Fruit fly (Drosophila melanogaster) whole organism, embryonic: ENCODE measurements around the gene tj.
A peak's percentile ranks its signal among the peaks of the same experiment; 100 is the strongest.

Experiments used
- Atf3 ChIP-seq: fragments of 200-800 bp; sonication (Bioruptor generic); optimal IDR thresholded peaks from 3 replicates; lab custom pipeline; 2016; ENCODE audit warnings: missing biosample characterization, missing genetic modification characterization
- B-H1 ChIP-seq: fragments of 200-800 bp; sonication (Bioruptor generic); IDR thresholded peaks from 3 replicates; pipeline ENCODE4 v1.3.6; 2022; ENCODE audit warnings: missing biosample characterization, missing genetic modification characterization
- CG10209 ChIP-seq: fragments of 200-800 bp; sonication (Bioruptor generic); optimal IDR thresholded peaks from 3 replicates; lab custom pipeline; 2017; ENCODE audit warnings: missing biosample characterization, mild to moderate bottlenecking, missing genetic modification characterization, missing genetic modification reagents
- CG10321 ChIP-seq: fragments of 200-800 bp; sonication (Bioruptor generic); IDR thresholded peaks from 2 replicates; pipeline ENCODE4 v1.3.6; 2022; ENCODE audit warnings: missing biosample characterization, missing genetic modification characterization
- CG10959 ChIP-seq: fragments of 200-800 bp; sonication (Bioruptor generic); IDR thresholded peaks from 2 replicates; pipeline ENCODE4 v1.3.6; 2022; ENCODE audit warnings: missing biosample characterization, missing genetic modification characterization
- CG12219 ChIP-seq: fragments of 200-800 bp; sonication (Bioruptor generic); optimal IDR thresholded peaks from 3 replicates; lab custom pipeline; 2018; ENCODE audit warnings: missing biosample characterization, mild to moderate bottlenecking, missing genetic modification characterization
- CG12391 ChIP-seq: fragments of 200-800 bp; sonication (Bioruptor generic); optimal IDR thresholded peaks from 3 replicates; lab custom pipeline; 2018; ENCODE audit warnings: missing biosample characterization, mild to moderate bottlenecking, missing genetic modification characterization, moderate library complexity
- CG12942 ChIP-seq: fragments of 200-800 bp; sonication (Bioruptor generic); optimal IDR thresholded peaks from 3 replicates; lab custom pipeline; 2016; ENCODE audit warnings: missing biosample characterization, missing genetic modification characterization
- CG14710 ChIP-seq: fragments of 200-800 bp; sonication (Bioruptor generic); optimal IDR thresholded peaks from 3 replicates; lab custom pipeline; 2019; ENCODE audit warnings: missing biosample characterization, mild to moderate bottlenecking, missing genetic modification characterization, moderate library complexity
- CG14860 ChIP-seq: fragments of 200-800 bp; sonication (Bioruptor generic); IDR thresholded peaks from 3 replicates; pipeline ENCODE4 v1.3.6; 2022; ENCODE audit warnings: missing biosample characterization, missing genetic modification characterization; ENCODE audit not compliant: partially characterized antibody
- CG15479 ChIP-seq: fragments of 200-800 bp; sonication (Bioruptor generic); optimal IDR thresholded peaks from 3 replicates; lab custom pipeline; 2019; ENCODE audit warnings: missing biosample characterization, mild to moderate bottlenecking, missing genetic modification characterization, moderate library complexity
- CG1602 ChIP-seq: fragments of 200-800 bp; sonication (Bioruptor generic); optimal IDR thresholded peaks from 3 replicates; lab custom pipeline; 2016; ENCODE audit warnings: missing biosample characterization, missing genetic modification characterization
- CG17568 ChIP-seq: fragments of 200-800 bp; sonication (Bioruptor generic); optimal IDR thresholded peaks from 2 replicates; lab custom pipeline; 2018; ENCODE audit warnings: missing biosample characterization, mild to moderate bottlenecking, missing genetic modification characterization, moderate library complexity
- CG18262 ChIP-seq: fragments of 200-800 bp; optimal IDR thresholded peaks from 3 replicates; lab custom pipeline; 2019; ENCODE audit warnings: missing biosample characterization, mild to moderate bottlenecking, missing genetic modification characterization, moderate library complexity
- CG30403 ChIP-seq: fragments of 200-800 bp; sonication (Bioruptor generic); optimal IDR thresholded peaks from 3 replicates; lab custom pipeline; 2016; ENCODE audit warnings: missing biosample characterization, missing genetic modification characterization
- CG6683 ChIP-seq: fragments of 200-800 bp; sonication (Bioruptor generic); optimal IDR thresholded peaks from 2 replicates; lab custom pipeline; 2017; ENCODE audit warnings: missing biosample characterization, mild to moderate bottlenecking, missing genetic modification characterization, missing genetic modification reagents
- CG6689 ChIP-seq: fragments of 200-800 bp; sonication (Bioruptor generic); IDR thresholded peaks from 2 replicates; pipeline ENCODE4 v1.3.6; 2022; ENCODE audit warnings: missing biosample characterization, missing genetic modification characterization
- CG6854 ChIP-seq: fragments of 200-800 bp; sonication (Bioruptor generic); optimal IDR thresholded peaks from 3 replicates; lab custom pipeline; 2017; ENCODE audit warnings: missing biosample characterization, mild to moderate bottlenecking, missing genetic modification characterization
- CG9437 ChIP-seq: fragments of 200-800 bp; sonication (Bioruptor generic); optimal IDR thresholded peaks from 2 replicates; lab custom pipeline; 2018; ENCODE audit warnings: missing biosample characterization, mild to moderate bottlenecking, missing genetic modification characterization
- CG9817 ChIP-seq: fragments of 200-800 bp; sonication (Bioruptor generic); optimal IDR thresholded peaks from 2 replicates; lab custom pipeline; 2018; ENCODE audit warnings: missing biosample characterization, mild to moderate bottlenecking, missing genetic modification characterization, moderate library complexity
- CG9932 ChIP-seq: fragments of 200-800 bp; sonication (Bioruptor generic); IDR thresholded peaks from 2 replicates; pipeline ENCODE4 v1.3.6; 2022; ENCODE audit warnings: missing biosample characterization, missing genetic modification characterization
- CTCF ChIP-seq: fragments of 200-800 bp; sonication (Bioruptor generic); optimal IDR thresholded peaks from 2 replicates; lab custom pipeline; 2017; ENCODE audit warnings: missing biosample characterization, mild to moderate bottlenecking, missing genetic modification characterization, moderate library complexity
- Camta ChIP-seq: fragments of 200-800 bp; sonication (Bioruptor generic); optimal IDR thresholded peaks from 2 replicates; lab custom pipeline; 2016; ENCODE audit warnings: missing biosample characterization, missing genetic modification characterization
- Chrac-16 ChIP-seq: fragments of 200-800 bp; sonication (Bioruptor generic); optimal IDR thresholded peaks from 3 replicates; lab custom pipeline; 2016; ENCODE audit warnings: missing biosample characterization, missing genetic modification characterization
- Dll ChIP-seq: fragments of 200-800 bp; sonication (Bioruptor generic); IDR thresholded peaks from 4 replicates; pipeline ENCODE4 v1.3.6; 2022; ENCODE audit warnings: missing biosample characterization, missing genetic modification characterization; ENCODE audit not compliant: partially characterized antibody
- Doc2 ChIP-seq: fragments of 200-800 bp; sonication (Bioruptor generic); IDR thresholded peaks from 2 replicates; pipeline ENCODE4 v1.3.6; 2022; ENCODE audit warnings: missing biosample characterization, missing genetic modification characterization
- Eip74EF ChIP-seq, 2 experiments: fragments of 200-800 bp in 1 of 2; fragments of >200 bp in 1 of 2; sonication (Bioruptor generic) in 1 of 2; optimal IDR thresholded peaks; 2 replicates each; lab custom pipeline; 2017 to 2019; ENCODE audit warnings: missing biosample characterization in 2 of 2, missing genetic modification characterization in 2 of 2, mild to moderate bottlenecking in 1 of 2, moderate library complexity in 1 of 2
- Gug ChIP-seq: fragments of 200-800 bp; sonication (Bioruptor generic); IDR thresholded peaks from 4 replicates; pipeline ENCODE4 v1.3.6; 2022; ENCODE audit warnings: missing biosample characterization, missing genetic modification characterization
- HHEX ChIP-seq: fragments of 200-800 bp; sonication (Bioruptor generic); optimal IDR thresholded peaks from 3 replicates; lab custom pipeline; 2017; ENCODE audit warnings: missing biosample characterization, mild to moderate bottlenecking, missing genetic modification characterization, missing genetic modification reagents
- HmgZ ChIP-seq: fragments of 200-800 bp; sonication (Bioruptor generic); optimal IDR thresholded peaks from 2 replicates; lab custom pipeline; 2018; ENCODE audit warnings: missing biosample characterization, mild to moderate bottlenecking, missing genetic modification characterization
- Hmr ChIP-seq: fragments of 200-800 bp; sonication (Bioruptor generic); optimal IDR thresholded peaks from 3 replicates; lab custom pipeline; 2017; ENCODE audit warnings: mild to moderate bottlenecking, missing biosample characterization, missing genetic modification reagents, missing genetic modification characterization
- Lim3 ChIP-seq: fragments of 200-800 bp; sonication (Bioruptor generic); IDR thresholded peaks from 2 replicates; pipeline ENCODE4 v1.3.6; 2022; ENCODE audit warnings: missing biosample characterization, missing genetic modification characterization
- NFAT ChIP-seq: fragments of 200-800 bp; sonication (Bioruptor generic); IDR thresholded peaks from 2 replicates; pipeline ENCODE4 v1.3.6; 2022; ENCODE audit warnings: missing biosample characterization, missing genetic modification characterization
- NK7.1 ChIP-seq: fragments of 200-800 bp; sonication (Bioruptor generic); optimal IDR thresholded peaks from 3 replicates; lab custom pipeline; 2016; ENCODE audit warnings: missing biosample characterization, missing genetic modification characterization
- Nf-YC ChIP-seq: fragments of 200-800 bp; optimal IDR thresholded peaks from 3 replicates; lab custom pipeline; 2019; ENCODE audit warnings: missing biosample characterization, mild to moderate bottlenecking, missing genetic modification characterization, moderate library complexity
- Poxn ChIP-seq: fragments of 200-800 bp; sonication (Bioruptor generic); IDR thresholded peaks from 2 replicates; pipeline ENCODE4 v1.3.6; 2022; ENCODE audit warnings: missing biosample characterization, missing genetic modification characterization
- Rfx ChIP-seq: fragments of 200-800 bp; sonication (Bioruptor generic); IDR thresholded peaks from 2 replicates; pipeline ENCODE4 v1.3.6; 2022; ENCODE audit warnings: missing biosample characterization, missing genetic modification characterization
- Sox102F ChIP-seq: fragments of 200-800 bp; sonication (Bioruptor generic); optimal IDR thresholded peaks from 2 replicates; lab custom pipeline; 2018; ENCODE audit warnings: missing biosample characterization, mild to moderate bottlenecking, missing genetic modification characterization, moderate library complexity
- Xrp1 ChIP-seq: fragments of 200-800 bp; sonication (Bioruptor generic); IDR thresholded peaks from 2 replicates; pipeline ENCODE4 v1.3.6; 2022; ENCODE audit warnings: missing biosample characterization, missing genetic modification characterization
- ab ChIP-seq: fragments of 200-800 bp; sonication (Bioruptor generic); optimal IDR thresholded peaks from 2 replicates; lab custom pipeline; 2016; ENCODE audit warnings: missing biosample characterization, missing genetic modification characterization
- amos ChIP-seq: fragments of 200-800 bp; sonication (Bioruptor generic); IDR thresholded peaks from 2 replicates; pipeline ENCODE4 v1.3.6; 2022; ENCODE audit warnings: missing biosample characterization, missing genetic modification characterization; ENCODE audit not compliant: partially characterized antibody
- aop ChIP-seq: fragments of 200-800 bp; sonication (Bioruptor generic); IDR thresholded peaks from 2 replicates; pipeline ENCODE4 v1.3.6; 2022; ENCODE audit warnings: missing biosample characterization, missing genetic modification characterization
- crc ChIP-seq: fragments of 200-800 bp; sonication (Bioruptor generic); optimal IDR thresholded peaks from 2 replicates; lab custom pipeline; 2016; ENCODE audit warnings: missing biosample characterization, missing genetic modification characterization
- klu ChIP-seq: fragments of 200-800 bp; sonication (Bioruptor generic); IDR thresholded peaks from 2 replicates; pipeline ENCODE4 v1.3.6; 2022; ENCODE audit warnings: missing biosample characterization, missing genetic modification characterization
- mld ChIP-seq: fragments of 200-800 bp; sonication (Bioruptor generic); IDR thresholded peaks from 3 replicates; pipeline ENCODE4 v1.3.6; 2022; ENCODE audit warnings: missing biosample characterization, missing genetic modification characterization; ENCODE audit not compliant: partially characterized antibody
- pnt ChIP-seq: fragments of 200-800 bp; sonication (Bioruptor generic); optimal IDR thresholded peaks from 3 replicates; lab custom pipeline; 2016; ENCODE audit warnings: missing biosample characterization, missing genetic modification characterization
- pros ChIP-seq: fragments of 200-800 bp; sonication (Bioruptor generic); optimal IDR thresholded peaks from 3 replicates; lab custom pipeline; 2019; ENCODE audit warnings: missing biosample characterization, mild to moderate bottlenecking, missing genetic modification characterization, moderate library complexity
- slbo ChIP-seq: fragments of 200-800 bp; sonication (Bioruptor generic); IDR thresholded peaks from 2 replicates; pipeline ENCODE4 v1.3.6; 2022; ENCODE audit warnings: missing biosample characterization, missing genetic modification characterization
- tll ChIP-seq, 2 experiments: fragments of 200-800 bp in 1 of 2; fragments of >200 bp in 1 of 2; sonication (Bioruptor generic) in 1 of 2; optimal IDR thresholded peaks; 2 replicates each; lab custom pipeline; 2017 to 2019; ENCODE audit warnings: missing biosample characterization in 2 of 2, missing genetic modification characterization in 2 of 2, mild to moderate bottlenecking in 1 of 2, moderate library complexity in 1 of 2
- usp ChIP-seq: fragments of >200 bp; optimal IDR thresholded peaks from 2 replicates; lab custom pipeline; 2017; ENCODE audit warnings: missing biosample characterization, missing genetic modification characterization

Gene tj

dm6 chr2L:19425765-19426329 lies 38.2 kb upstream of the tj start (continued):
- peak; percentile 83 for TF ChIP-seq CG30403 (GFP tag; lab: Kevin White, UChicago)
- TF ChIP-seq CG14860 (GFP tag; lab: Robert Waterston, UW) = no peak
- no peak for TF ChIP-seq Doc2 (GFP tag; lab: Robert Waterston, UW)
- peak; percentile 57 for TF ChIP-seq CG10209 (GFP tag; lab: Kevin White, UChicago)
- TF ChIP-seq CG6689 = peak; percentile 64; the same call in 1 of the 2 replicates
- peak; percentile 27 for TF ChIP-seq CG12942
- peak; percentile 76 for TF ChIP-seq Gug (GFP tag; lab: Robert Waterston, UW)
- TF ChIP-seq slbo (GFP tag; lab: Robert Waterston, UW) = peak; percentile 85
- TF ChIP-seq CG9817 = peak; percentile 61
- TF ChIP-seq crc (GFP tag; lab: Kevin White, UChicago) = peak; percentile 19
- no peak for TF ChIP-seq ab (GFP tag; lab: Kevin White, UChicago)
- TF ChIP-seq Eip74EF (GFP tag; optimal IDR thresholded peaks at IDR 0.05; lab: Kevin White, UChicago) = no peak
- TF ChIP-seq HHEX (GFP tag; lab: Kevin White, UChicago) = peak; percentile 76
- TF ChIP-seq usp (GFP tag; lab: Kevin White, UChicago) = no peak
- peak; percentile 59 for TF ChIP-seq CG10959
- no peak for TF ChIP-seq mld (GFP tag; lab: Robert Waterston, UW)
- peak; percentile 59 for TF ChIP-seq CG17568 (GFP tag; lab: Kevin White, UChicago)
- peak; percentile 65; the same call in 1 of the 2 replicates for TF ChIP-seq klu
- TF ChIP-seq Camta = peak; percentile 52
- no peak for TF ChIP-seq HmgZ
- TF ChIP-seq CG10321 = no peak
- TF ChIP-seq CG9437 (GFP tag; lab: Kevin White, UChicago) = peak; percentile 44
- peak; percentile 7 for TF ChIP-seq CG6854 (GFP tag; lab: Kevin White, UChicago)
- peak; percentile 49 for TF ChIP-seq CG14710
- peak; percentile 85 for TF ChIP-seq Nf-YC (tag; lab: Kevin White, UChicago)
- TF ChIP-seq B-H1 = peak; percentile 45; the same call in 1 of the 3 replicates
- TF ChIP-seq CG15479 (GFP tag; lab: Kevin White, UChicago) = no peak
- TF ChIP-seq CG6683 = no peak
- peak; percentile 55 for TF ChIP-seq pnt
- TF ChIP-seq Poxn (GFP tag; lab: Robert Waterston, UW) = peak; percentile 16; the same call in 1 of the 2 replicates
- TF ChIP-seq Lim3 = 0 out of 2 replicates have a peak, but pooled peaks have one; percentile 8
- TF ChIP-seq CTCF (GFP tag; lab: Kevin White, UChicago) = peak; percentile 93
- no peak for TF ChIP-seq amos (GFP tag; lab: Robert Waterston, UW)
- TF ChIP-seq Sox102F (GFP tag; lab: Kevin White, UChicago) = peak; percentile 76
- peak; percentile 69 for TF ChIP-seq Hmr (GFP tag; lab: Kevin White, UChicago)
- peak; percentile 63 for TF ChIP-seq Chrac-16 (GFP tag; lab: Kevin White, UChicago)
- TF ChIP-seq Rfx (GFP tag; lab: Robert Waterston, UW) = peak; percentile 86
- peak; percentile 75 for TF ChIP-seq Xrp1
- TF ChIP-seq CG1602 (GFP tag; lab: Kevin White, UChicago) = peak; percentile 48
- TF ChIP-seq Dll (GFP tag; lab: Robert Waterston, UW) = no peak
- peak; percentile 81 for TF ChIP-seq pros (GFP tag; lab: Kevin White, UChicago)
- TF ChIP-seq CG9932 (GFP tag; lab: Robert Waterston, UW) = peak; percentile 67
- 0 out of 2 replicates have a peak, but pooled peaks have one; percentile 35 for TF ChIP-seq aop (GFP tag; lab: Robert Waterston, UW)
- TF ChIP-seq Atf3 = peak; percentile 25
- TF ChIP-seq NFAT (GFP tag; lab: Robert Waterston, UW) = peak; percentile 77
- peak; percentile 47 for TF ChIP-seq CG12219 (GFP tag; lab: Kevin White, UChicago)
- no peak for TF ChIP-seq NK7.1 (GFP tag; lab: Kevin White, UChicago)
- peak; percentile 74 for TF ChIP-seq CG12391 (tag; lab: Kevin White, UChicago)
- TF ChIP-seq CG18262 = peak; percentile 80
- peak; percentile 19 to 91 for TF ChIP-seq tll (GFP tag; optimal IDR thresholded peaks at IDR 0.05; lab: Kevin White, UChicago)
